Worm (Caenorhabditis elegans): ENCODE measurements around the gene dnj-7.

- no peak for TF ChIP-seq daf-12 (tag; optimal IDR thresholded peaks at IDR 0.05)
- no peak for TF ChIP-seq ztf-11 (tag; optimal IDR thresholded peaks at IDR 0.05)
- TF ChIP-seq nhr-28 (tag; optimal IDR thresholded peaks at IDR 0.05): no peak
- TF ChIP-seq egl-27 (tag; optimal IDR thresholded peaks at IDR 0.05): no peak
- TF ChIP-seq nhr-77 (tag; optimal IDR thresholded peaks at IDR 0.05): no peak
- TF ChIP-seq nhr-43 (tag; optimal IDR thresholded peaks at IDR 0.05; ENCODE audit: poor library complexity, severe bottlenecking): no peak
- no peak for TF ChIP-seq unc-62 (GFP tag; optimal IDR thresholded peaks at IDR 0.05)
- TF ChIP-seq elt-3 (tag; optimal IDR thresholded peaks at IDR 0.05): no peak
- no peak for TF ChIP-seq lin-15B (tag; optimal IDR thresholded peaks at IDR 0.05)
- TF ChIP-seq ceh-9 (tag; optimal IDR thresholded peaks at IDR 0.05): no peak
- no peak for TF ChIP-seq unc-39 (tag; optimal IDR thresholded peaks at IDR 0.05)
These were observed 10.8 kb downstream of the dnj-7 start, which contains the start of gene C55B6.5 for ce11 chrX:7205195-7205594.
